Worm (Caenorhabditis elegans) whole organism, late embryonic: ENCODE measurements around the gene lon-2.

Experiments
- C08G9.2 ChIP-seq: sonication (generic microtip); optimal IDR thresholded peaks from 2 replicates; lab custom pipeline; 2016; ENCODE audit warnings: mild to moderate bottlenecking, missing genetic modification characterization, moderate library complexity, missing compliant biosample characterization
- F13H6.1 ChIP-seq: sonication (generic microtip); optimal IDR thresholded peaks from 2 replicates; lab custom pipeline; 2016; ENCODE audit warnings: missing genetic modification characterization, missing compliant biosample characterization
- T23F11.4 ChIP-seq: fragments of 200-800 bp; sonication (Bioruptor generic); optimal IDR thresholded peaks from 2 replicates; lab custom pipeline; 2018; ENCODE audit warnings: mild to moderate bottlenecking, missing genetic modification characterization, missing compliant biosample characterization
- Y22D7AL.16 ChIP-seq: sonication (generic microtip); optimal IDR thresholded peaks from 2 replicates; lab custom pipeline; 2016; ENCODE audit warnings: missing genetic modification characterization, missing compliant biosample characterization
- ceh-14 ChIP-seq: sonication (generic microtip); optimal IDR thresholded peaks from 2 replicates; lab custom pipeline; 2016; ENCODE audit warnings: missing genotype, missing genetic modification characterization, missing compliant biosample characterization
- ceh-18 ChIP-seq: sonication (generic microtip); optimal IDR thresholded peaks from 2 replicates; lab custom pipeline; 2016; ENCODE audit warnings: missing genetic modification characterization, missing compliant biosample characterization
- ceh-2 ChIP-seq: sonication (generic microtip); optimal IDR thresholded peaks from 2 replicates; lab custom pipeline; 2016; ENCODE audit warnings: missing genotype, missing genetic modification characterization, missing compliant biosample characterization
- ceh-24 ChIP-seq: sonication (generic microtip); optimal IDR thresholded peaks from 2 replicates; lab custom pipeline; 2016; ENCODE audit warnings: mild to moderate bottlenecking, missing genetic modification characterization, missing compliant biosample characterization
- ceh-31 ChIP-seq: sonication (generic microtip); optimal IDR thresholded peaks from 2 replicates; lab custom pipeline; 2016; ENCODE audit warnings: missing genetic modification characterization, missing compliant biosample characterization
- ceh-34 ChIP-seq: sonication (generic microtip); optimal IDR thresholded peaks from 2 replicates; lab custom pipeline; 2016; ENCODE audit warnings: mild to moderate bottlenecking, missing genetic modification characterization, missing compliant biosample characterization
- ceh-45 ChIP-seq: fragments of 200-800 bp; sonication (Bioruptor generic); IDR thresholded peaks from 2 replicates; pipeline ENCODE4 v1.3.6; 2022; ENCODE audit warnings: missing genetic modification reagents, missing genetic modification characterization, missing compliant biosample characterization
- ceh-48 ChIP-seq: sonication (generic microtip); optimal IDR thresholded peaks from 2 replicates; lab custom pipeline; 2016; ENCODE audit warnings: missing genetic modification characterization, inconsistent platforms, missing compliant biosample characterization
- elt-2 ChIP-seq: sonication (generic microtip); optimal IDR thresholded peaks from 2 replicates; lab custom pipeline; 2016; ENCODE audit warnings: missing genetic modification reagents, missing genetic modification characterization, missing compliant biosample characterization
- elt-4 ChIP-seq: sonication (generic microtip); optimal IDR thresholded peaks from 2 replicates; lab custom pipeline; 2016; ENCODE audit warnings: missing genetic modification characterization, missing compliant biosample characterization
- ets-4 ChIP-seq: sonication (generic microtip); optimal IDR thresholded peaks from 2 replicates; lab custom pipeline; 2016; ENCODE audit warnings: missing genetic modification characterization, missing compliant biosample characterization
- eyg-1 ChIP-seq: sonication (generic microtip); optimal IDR thresholded peaks from 2 replicates; lab custom pipeline; 2016; ENCODE audit warnings: missing genotype, missing genetic modification characterization, missing compliant biosample characterization
- fax-1 ChIP-seq: sonication (generic microtip); optimal IDR thresholded peaks from 2 replicates; lab custom pipeline; 2016; ENCODE audit warnings: missing genotype, missing genetic modification characterization, missing compliant biosample characterization
- hlh-13 ChIP-seq: fragments of 200-800 bp; sonication (Bioruptor generic); optimal IDR thresholded peaks from 2 replicates; lab custom pipeline; 2018; ENCODE audit warnings: mild to moderate bottlenecking, missing genetic modification characterization, missing compliant biosample characterization
- hlh-15 ChIP-seq: sonication (generic microtip); optimal IDR thresholded peaks from 2 replicates; lab custom pipeline; 2016; ENCODE audit warnings: missing genetic modification characterization, missing compliant biosample characterization
- hlh-6 ChIP-seq: sonication (generic microtip); optimal IDR thresholded peaks from 2 replicates; lab custom pipeline; 2016; ENCODE audit warnings: missing genotype, missing genetic modification characterization, missing compliant biosample characterization
- hlh-8 ChIP-seq: sonication (generic microtip); optimal IDR thresholded peaks from 2 replicates; lab custom pipeline; 2016; ENCODE audit warnings: missing genotype, missing genetic modification characterization, missing compliant biosample characterization
- lin-11 ChIP-seq: fragments of 200-800 bp; sonication (Bioruptor generic); optimal IDR thresholded peaks from 2 replicates; lab custom pipeline; 2018; ENCODE audit warnings: mild to moderate bottlenecking, missing genetic modification characterization, missing compliant biosample characterization
- madf-2 ChIP-seq: sonication (generic microtip); optimal IDR thresholded peaks from 2 replicates; lab custom pipeline; 2017; ENCODE audit warnings: missing genetic modification characterization, missing compliant biosample characterization
- nfya-1 ChIP-seq: sonication (generic microtip); optimal IDR thresholded peaks from 2 replicates; lab custom pipeline; 2017; ENCODE audit warnings: missing genetic modification characterization, mild to moderate bottlenecking, missing compliant biosample characterization, antibody characterized with exemption, moderate library complexity
- npax-4 ChIP-seq: sonication (generic microtip); optimal IDR thresholded peaks from 2 replicates; lab custom pipeline; 2016; ENCODE audit warnings: missing genetic modification characterization, missing compliant biosample characterization
- odd-2 ChIP-seq: sonication (generic microtip); optimal IDR thresholded peaks from 2 replicates; lab custom pipeline; 2017; ENCODE audit warnings: antibody characterized with exemption, mild to moderate bottlenecking, missing genetic modification characterization, missing compliant biosample characterization
- pha-2 ChIP-seq: sonication (generic microtip); optimal IDR thresholded peaks from 2 replicates; lab custom pipeline; 2017; ENCODE audit warnings: mild to moderate bottlenecking, missing genetic modification characterization, missing compliant biosample characterization
- pha-4 ChIP-seq: fragments of 150-350 bp; optimal IDR thresholded peaks from 2 replicates; lab custom pipeline; 2018; ENCODE audit warnings: missing biosample characterization, missing genetic modification reagents, missing genetic modification characterization
- pqm-1 ChIP-seq: sonication (generic microtip); optimal IDR thresholded peaks from 2 replicates; lab custom pipeline; 2016; ENCODE audit warnings: missing genetic modification characterization, missing compliant biosample characterization
- pros-1 ChIP-seq: fragments of 150-350 bp; optimal IDR thresholded peaks from 2 replicates; lab custom pipeline; 2014; ENCODE audit warnings: missing biosample characterization, missing genetic modification reagents, missing genetic modification characterization
- sdc-2 ChIP-seq: sonication (generic microtip); optimal IDR thresholded peaks from 2 replicates; lab custom pipeline; 2016; ENCODE audit warnings: missing genotype, missing genetic modification characterization, missing compliant biosample characterization
- syd-9 ChIP-seq: sonication (generic microtip); optimal IDR thresholded peaks from 2 replicates; lab custom pipeline; 2016; ENCODE audit warnings: mild to moderate bottlenecking, missing genetic modification characterization, moderate library complexity, missing compliant biosample characterization
- tbx-2 ChIP-seq: sonication (generic microtip); optimal IDR thresholded peaks from 2 replicates; lab custom pipeline; 2016; ENCODE audit warnings: missing genetic modification characterization, missing compliant biosample characterization
- ttx-3 ChIP-seq: sonication (generic microtip); optimal IDR thresholded peaks from 2 replicates; lab custom pipeline; 2016; ENCODE audit warnings: missing genetic modification reagents, missing genetic modification characterization, missing compliant biosample characterization
- unc-42 ChIP-seq: sonication (generic microtip); optimal IDR thresholded peaks from 2 replicates; lab custom pipeline; 2016; ENCODE audit warnings: missing genotype, missing genetic modification characterization, missing compliant biosample characterization
- unc-86 ChIP-seq: sonication (generic microtip); optimal IDR thresholded peaks from 2 replicates; lab custom pipeline; 2016; ENCODE audit warnings: missing genetic modification characterization, missing compliant biosample characterization

lon-2 gene

ce11 chrX:4700083-4700482, 48.8 kb downstream of the lon-2 start:
- no peak for TF ChIP-seq ceh-34 (tag; lab: Kevin White, UChicago)
- TF ChIP-seq elt-2 (tag; lab: Kevin White, UChicago), result peak; percentile 37

DNA sequence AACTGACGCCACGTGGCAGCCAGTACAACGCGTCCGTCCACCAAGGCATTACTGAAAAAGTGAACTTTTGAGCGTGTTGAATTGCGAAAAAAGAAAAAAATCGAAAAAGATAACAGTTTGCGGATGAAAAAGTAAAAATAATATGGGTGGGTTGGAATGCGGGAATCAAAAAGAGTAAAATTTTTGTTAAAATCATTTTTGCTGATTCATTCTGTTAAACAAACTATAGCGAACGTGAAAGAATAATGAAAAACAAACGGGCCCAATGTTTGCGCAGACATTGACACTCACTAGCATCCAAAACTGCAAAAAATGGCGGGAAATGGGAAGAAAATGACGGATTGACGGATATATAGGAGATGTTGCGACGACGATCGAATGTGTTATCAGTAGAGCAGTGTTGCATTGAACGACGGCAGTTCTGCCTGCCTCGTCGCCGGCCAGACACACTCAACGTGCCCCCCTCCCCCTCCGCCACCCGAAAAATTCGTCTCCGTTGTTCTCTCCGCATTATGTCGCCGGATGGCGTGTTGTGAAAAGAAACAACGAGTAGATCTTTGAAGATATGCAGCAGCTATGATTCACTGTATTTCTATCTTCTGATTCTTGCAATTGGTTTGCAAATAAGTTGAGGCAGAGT, 49.4 kb downstream of the lon-2 start, which contains the start of gene hyl-2:
hyl-2 (minus strand) TSS at position 51 of the 640 bp plus-strand sequence.
- TF ChIP-seq fax-1 (tag; lab: Kevin White, UChicago) (no peak), npax-4 (tag; lab: Kevin White, UChicago) (no peak), nfya-1 (tag; lab: Kevin White, UChicago) (peak; percentile 18), hlh-15 (tag; lab: Kevin White, UChicago) (no peak), hlh-8 (tag; lab: Kevin White, UChicago) (no peak), unc-42 (tag; lab: Kevin White, UChicago) (peak; percentile 33), ceh-31 (peak; percentile 35), Y22D7AL.16 (tag; lab: Kevin White, UChicago) (no peak), ceh-18 (peak; percentile 14), lin-11 (no peak), pha-2 (no peak), ets-4 (tag; lab: Kevin White, UChicago) (no peak), hlh-13 (GFP tag; lab: Kevin White, UChicago) (no peak), C08G9.2 (tag; lab: Kevin White, UChicago) (no peak), syd-9 (tag; lab: Kevin White, UChicago) (no peak), ceh-2 (no peak), T23F11.4 (no peak), hlh-6 (no peak)

- TF ChIP-seq madf-2 (no peak), elt-2 (tag; lab: Kevin White, UChicago) (peak; percentile 83), elt-4 (tag; lab: Kevin White, UChicago) (no peak), ttx-3 (no peak), pqm-1 (tag; lab: Kevin White, UChicago) (no peak), pros-1 (tag; lab: Kevin White, UChicago) (no peak)
These were observed 50.6 kb downstream of the lon-2 start for ce11 chrX:4698271-4698670.

DNA sequence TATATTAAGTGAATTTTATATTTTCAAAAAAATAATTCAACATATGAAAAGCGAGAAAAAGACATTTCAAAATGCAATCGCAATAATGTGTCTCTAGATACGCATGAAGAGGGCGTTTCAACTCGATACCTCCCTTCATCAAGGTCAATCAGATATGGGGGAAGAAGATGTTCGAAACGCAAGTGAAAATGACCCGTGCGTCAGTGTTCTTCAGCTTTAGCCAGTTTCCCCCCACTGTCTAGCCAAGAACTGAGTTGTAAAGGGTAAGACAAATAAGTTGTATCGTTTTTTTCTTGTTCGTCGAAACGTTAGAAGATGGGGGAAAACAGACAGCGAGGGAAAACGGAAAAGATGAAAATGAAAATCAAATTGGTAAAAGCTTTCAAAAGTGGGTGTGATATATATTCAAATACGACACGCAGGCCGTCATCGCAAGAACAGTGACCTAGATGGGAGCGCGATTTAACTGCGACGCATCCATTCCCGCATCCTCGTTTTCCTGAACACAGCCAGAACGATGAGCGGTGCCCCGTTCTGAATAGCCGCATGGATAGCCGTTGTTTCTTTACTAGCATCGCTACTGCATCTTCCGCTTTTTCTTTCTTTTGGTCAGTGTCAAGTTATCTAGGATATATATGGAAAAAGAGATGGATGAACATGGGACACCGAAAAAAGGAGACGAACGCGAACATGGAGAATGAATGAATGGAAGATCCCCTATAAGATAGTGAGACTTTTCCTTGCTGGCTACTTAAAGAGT, 54.1 kb downstream of the lon-2 start:
- TF ChIP-seq pha-4 (tag; lab: Kevin White, UChicago) (no peak), ceh-48 (tag; lab: Kevin White, UChicago) (no peak), ceh-14 (tag; lab: Kevin White, UChicago) (no peak), unc-86 (tag; lab: Kevin White, UChicago) (no peak), odd-2 (tag; lab: Kevin White, UChicago) (no peak), sdc-2 (tag; lab: Kevin White, UChicago) (no peak), tbx-2 (tag; lab: Kevin White, UChicago) (no peak), F13H6.1 (tag; lab: Kevin White, UChicago) (no peak), hlh-15 (tag; lab: Kevin White, UChicago) (no peak), ets-4 (tag; lab: Kevin White, UChicago) (no peak), ceh-2 (no peak), npax-4 (tag; lab: Kevin White, UChicago) (no peak), ceh-45 (GFP tag; lab: Robert Waterston, UW) (no peak), eyg-1 (tag; lab: Kevin White, UChicago) (no peak), pha-2 (no peak), ceh-24 (tag; lab: Kevin White, UChicago) (no peak)
